Fruit fly (Drosophila melanogaster) whole organism, wandering third instar larva: ENCODE data around the gene pico.
A peak's percentile ranks its signal among the peaks of the same experiment; 100 is the strongest.

Source experiments
- Abd-B ChIP-seq: fragments of >200 bp; optimal IDR thresholded peaks from 2 replicates; lab custom pipeline; 2017; ENCODE audit warnings: missing biosample characterization, missing genetic modification characterization
- CG32264 ChIP-seq: fragments of 200-800 bp; sonication (Bioruptor generic); optimal IDR thresholded peaks from 2 replicates; lab custom pipeline; 2016; ENCODE audit warnings: missing biosample characterization, missing genetic modification characterization
- CG9705 ChIP-seq: fragments of 200-800 bp; sonication (Bioruptor generic); optimal IDR thresholded peaks from 2 replicates; lab custom pipeline; 2018; ENCODE audit warnings: missing biosample characterization, mild to moderate bottlenecking, missing genetic modification characterization
- CrebA ChIP-seq: fragments of 200-800 bp; sonication (Bioruptor generic); optimal IDR thresholded peaks from 2 replicates; lab custom pipeline; 2016; ENCODE audit warnings: missing biosample characterization, mild to moderate bottlenecking, missing genetic modification characterization, borderline replicate concordance
- Dfd ChIP-seq: fragments of >200 bp; optimal IDR thresholded peaks from 2 replicates; lab custom pipeline; 2017; ENCODE audit warnings: missing biosample characterization, missing genetic modification characterization
- Dif ChIP-seq: fragments of 200-275, 200-300 bp; sonication (Bioruptor generic); optimal IDR thresholded peaks from 2 replicates; lab custom pipeline; 2018; ENCODE audit warnings: missing biosample characterization, missing genetic modification characterization; ENCODE audit not compliant: partially characterized antibody
- GATAd ChIP-seq: sonication (Bioruptor generic); optimal IDR thresholded peaks from 2 replicates; lab custom pipeline; 2016; ENCODE audit warnings: missing biosample characterization, missing genetic modification characterization
- Hnf4 ChIP-seq: fragments of 200-800 bp; sonication (Bioruptor generic); optimal IDR thresholded peaks from 2 replicates; lab custom pipeline; 2016; ENCODE audit warnings: missing biosample characterization, mild to moderate bottlenecking, missing genetic modification characterization
- Hr83 ChIP-seq: fragments of 200-300 bp; sonication (Bioruptor generic); optimal IDR thresholded peaks from 2 replicates; lab custom pipeline; 2016; ENCODE audit warnings: missing biosample characterization, mild to moderate bottlenecking, missing genetic modification characterization, moderate library complexity; ENCODE audit not compliant: poor library complexity, severe bottlenecking
- Jra ChIP-seq: sonication (Bioruptor generic); optimal IDR thresholded peaks from 2 replicates; lab custom pipeline; 2016; ENCODE audit warnings: missing biosample characterization, missing genetic modification characterization
- Mio ChIP-seq: sonication (Bioruptor generic); optimal IDR thresholded peaks from 2 replicates; lab custom pipeline; 2016; ENCODE audit warnings: missing biosample characterization, missing genetic modification characterization
- Myc ChIP-seq: fragments of >200 bp; optimal IDR thresholded peaks from 2 replicates; lab custom pipeline; 2017
- N ChIP-seq: fragments of >200 bp; optimal IDR thresholded peaks from 2 replicates; lab custom pipeline; 2018; ENCODE audit warnings: missing biosample characterization, missing external identifiers, missing genetic modification characterization
- Sp1 ChIP-seq: fragments of 200-800 bp; sonication (Bioruptor generic); optimal IDR thresholded peaks from 3 replicates; lab custom pipeline; 2019; ENCODE audit warnings: missing biosample characterization, mild to moderate bottlenecking, missing genetic modification characterization, moderate library complexity
- Vsx2 ChIP-seq: fragments of 200-300, 225-300 bp; sonication (Bioruptor generic); optimal IDR thresholded peaks from 2 replicates; lab custom pipeline; 2018; ENCODE audit warnings: missing biosample characterization, missing genetic modification characterization; ENCODE audit not compliant: partially characterized antibody
- brk ChIP-seq: fragments of 200-800 bp; sonication (Bioruptor generic); optimal IDR thresholded peaks from 2 replicates; lab custom pipeline; 2016; ENCODE audit warnings: missing biosample characterization, mild to moderate bottlenecking, missing genetic modification characterization
- dl ChIP-seq, 2 experiments: fragments of 175-275, 200-275 bp in 1 of 2; fragments of 200-275 bp in 1 of 2; sonication (Bioruptor generic); optimal IDR thresholded peaks; lab custom pipeline; 2018; ENCODE audit warnings: mild to moderate bottlenecking in 2 of 2, missing biosample characterization in 2 of 2, missing genetic modification characterization in 2 of 2, moderate library complexity in 2 of 2; ENCODE audit not compliant: partially characterized antibody in 2 of 2, insufficient read depth in 1 of 2
- dmrt93B ChIP-seq: fragments of 200-800 bp; sonication (Bioruptor generic); optimal IDR thresholded peaks from 2 replicates; lab custom pipeline; 2018; ENCODE audit warnings: missing biosample characterization, mild to moderate bottlenecking, missing genetic modification characterization
- foxo ChIP-seq, 2 experiments: fragments of 200-800 bp; sonication (Bioruptor generic); optimal IDR thresholded peaks; 2 replicates in 1 of 2; 3 replicates in 1 of 2; lab custom pipeline; 2016 to 2017; ENCODE audit warnings: missing biosample characterization in 2 of 2, missing genetic modification characterization in 2 of 2
- fru ChIP-seq: fragments of 200-800 bp; sonication (Bioruptor generic); optimal IDR thresholded peaks from 3 replicates; lab custom pipeline; 2016; ENCODE audit warnings: missing biosample characterization, mild to moderate bottlenecking, missing genetic modification characterization
- jim ChIP-seq: fragments of 175-275, 200-325 bp; sonication (Bioruptor generic); optimal IDR thresholded peaks from 2 replicates; lab custom pipeline; 2016; ENCODE audit warnings: missing biosample characterization, mild to moderate bottlenecking, missing genetic modification characterization
- lola ChIP-seq: fragments of >200 bp; optimal IDR thresholded peaks from 2 replicates; lab custom pipeline; 2017; ENCODE audit warnings: missing biosample characterization, missing genetic modification characterization
- pan ChIP-seq: fragments of >200 bp; optimal IDR thresholded peaks from 2 replicates; lab custom pipeline; 2017
- psq ChIP-seq: fragments of 200-800 bp; sonication (Bioruptor generic); optimal IDR thresholded peaks from 3 replicates; lab custom pipeline; 2017; ENCODE audit warnings: missing biosample characterization, mild to moderate bottlenecking, missing genetic modification characterization, moderate library complexity
- rgr ChIP-seq: fragments of 200-800 bp; sonication (Bioruptor generic); optimal IDR thresholded peaks from 3 replicates; lab custom pipeline; 2016; ENCODE audit warnings: missing biosample characterization, mild to moderate bottlenecking, missing genetic modification characterization
- sage ChIP-seq: fragments of 200-800 bp; sonication (Bioruptor generic); optimal IDR thresholded peaks from 2 replicates; lab custom pipeline; 2016; ENCODE audit warnings: missing biosample characterization, mild to moderate bottlenecking, missing genetic modification characterization
- sv ChIP-seq: fragments of 200-800 bp; sonication (Bioruptor generic); optimal IDR thresholded peaks from 3 replicates; lab custom pipeline; 2016; ENCODE audit warnings: missing biosample characterization, missing genetic modification characterization
- tai ChIP-seq: sonication (Bioruptor generic); optimal IDR thresholded peaks from 2 replicates; lab custom pipeline; 2016; ENCODE audit warnings: missing biosample characterization, missing genetic modification characterization
- usp ChIP-seq: fragments of >200 bp; optimal IDR thresholded peaks from 2 replicates; lab custom pipeline; 2017; ENCODE audit warnings: missing biosample characterization, missing genetic modification characterization

Gene pico

DNA sequence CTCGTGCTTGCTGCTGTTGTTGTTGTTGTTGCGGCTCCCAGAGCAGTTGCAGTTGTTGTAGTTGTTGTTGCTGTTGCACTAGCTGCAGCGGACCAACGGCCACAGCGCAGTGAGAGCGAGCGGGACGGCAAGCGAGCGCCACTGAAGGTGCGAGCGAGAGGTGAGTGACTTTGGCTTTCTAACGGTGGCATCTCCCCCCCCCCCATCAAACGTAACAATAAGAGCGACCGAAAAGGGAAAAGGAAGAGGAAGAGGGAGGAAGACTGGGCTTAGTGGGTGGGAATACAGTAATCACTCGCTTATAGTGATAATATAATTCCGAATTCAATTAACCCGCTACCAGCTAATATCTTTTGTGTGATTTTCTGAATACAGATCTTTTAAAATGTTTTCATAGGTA is 15.1 kb upstream of the pico start:
- TF ChIP-seq jim, result no peak
- TF ChIP-seq Abd-B (GFP tag; lab: Kevin White, UChicago), result no peak
- no peak for TF ChIP-seq Dif (GFP tag; lab: Kevin White, UChicago)
- no peak for TF ChIP-seq usp (GFP tag; lab: Kevin White, UChicago)
- no peak for TF ChIP-seq dmrt93B (GFP tag; lab: Kevin White, UChicago)
- no peak for TF ChIP-seq rgr (GFP tag; lab: Kevin White, UChicago)
- no peak for TF ChIP-seq Hr83 (GFP tag; lab: Kevin White, UChicago)
- no peak for TF ChIP-seq tai
- TF ChIP-seq pan, result no peak
- no peak for TF ChIP-seq Jra (GFP tag; lab: Kevin White, UChicago)
- no peak for TF ChIP-seq brk
- no peak for TF ChIP-seq GATAd (GFP tag; lab: Kevin White, UChicago)
- TF ChIP-seq Hnf4 (GFP tag; lab: Kevin White, UChicago), result no peak
- TF ChIP-seq CG32264, result no peak
- TF ChIP-seq CG9705 (GFP tag; lab: Kevin White, UChicago), result no peak
- no peak for TF ChIP-seq sv
- no peak for TF ChIP-seq dl (GFP tag; optimal IDR thresholded peaks at IDR 0.05; lab: Kevin White, UChicago; ENCODE audit: insufficient read depth in 1 of 2, partially characterized antibody in 2 of 2)
- TF ChIP-seq sage (GFP tag; lab: Kevin White, UChicago), result no peak

DNA sequence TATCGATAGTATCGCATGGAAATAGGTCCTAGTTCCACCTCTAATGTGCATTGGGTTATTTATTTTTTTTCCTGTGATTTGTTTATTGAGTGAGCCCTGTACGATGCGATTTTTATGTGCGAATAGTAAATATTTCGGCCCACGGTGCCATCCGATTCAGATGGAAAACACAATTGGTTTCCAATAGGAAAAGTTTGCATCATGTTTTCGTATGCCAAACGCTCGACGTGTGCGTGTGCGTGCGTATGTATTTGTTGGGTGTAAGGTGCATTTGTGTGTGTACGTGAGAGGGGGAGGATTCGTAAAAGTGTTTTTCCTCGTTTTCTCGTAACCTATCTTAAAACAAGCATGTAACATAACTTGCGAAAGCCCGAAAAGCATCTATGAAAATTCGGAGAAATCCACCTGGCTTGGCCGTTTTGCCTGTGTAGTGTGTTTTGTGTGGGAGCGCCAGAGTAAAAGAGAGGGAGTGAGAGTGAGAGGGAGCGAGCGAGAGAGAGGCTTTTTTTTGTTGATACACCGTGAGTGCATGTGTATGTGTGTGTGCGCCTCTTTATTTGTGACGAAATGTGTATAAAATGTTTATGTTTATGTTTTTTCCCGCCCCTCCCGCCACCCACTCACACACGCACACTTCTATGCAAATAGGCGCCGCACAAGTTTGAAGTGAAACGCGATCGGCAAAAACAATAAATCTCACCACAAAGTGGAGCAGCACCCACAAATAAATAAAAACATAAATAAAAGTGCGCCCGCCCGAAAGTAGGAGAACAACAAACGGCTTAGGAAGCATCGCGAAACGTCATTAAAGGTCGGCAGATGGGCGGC is 14.5 kb upstream of the pico start, which contains the start of gene Hers:
Hers (plus strand) TSS at position 2 of the 828 bp plus-strand sequence.
- TF ChIP-seq Abd-B (GFP tag; lab: Kevin White, UChicago) (no peak), sv (no peak), Dif (GFP tag; lab: Kevin White, UChicago) (peak; percentile 26), dmrt93B (GFP tag; lab: Kevin White, UChicago) (no peak), psq (no peak), pan (no peak), N (GFP tag; lab: Kevin White, UChicago) (peak; percentile 19), sage (GFP tag; lab: Kevin White, UChicago) (no peak), Vsx2 (no peak), foxo (GFP tag; optimal IDR thresholded peaks at IDR 0.05; lab: Kevin White, UChicago) (no peak)

DNA sequence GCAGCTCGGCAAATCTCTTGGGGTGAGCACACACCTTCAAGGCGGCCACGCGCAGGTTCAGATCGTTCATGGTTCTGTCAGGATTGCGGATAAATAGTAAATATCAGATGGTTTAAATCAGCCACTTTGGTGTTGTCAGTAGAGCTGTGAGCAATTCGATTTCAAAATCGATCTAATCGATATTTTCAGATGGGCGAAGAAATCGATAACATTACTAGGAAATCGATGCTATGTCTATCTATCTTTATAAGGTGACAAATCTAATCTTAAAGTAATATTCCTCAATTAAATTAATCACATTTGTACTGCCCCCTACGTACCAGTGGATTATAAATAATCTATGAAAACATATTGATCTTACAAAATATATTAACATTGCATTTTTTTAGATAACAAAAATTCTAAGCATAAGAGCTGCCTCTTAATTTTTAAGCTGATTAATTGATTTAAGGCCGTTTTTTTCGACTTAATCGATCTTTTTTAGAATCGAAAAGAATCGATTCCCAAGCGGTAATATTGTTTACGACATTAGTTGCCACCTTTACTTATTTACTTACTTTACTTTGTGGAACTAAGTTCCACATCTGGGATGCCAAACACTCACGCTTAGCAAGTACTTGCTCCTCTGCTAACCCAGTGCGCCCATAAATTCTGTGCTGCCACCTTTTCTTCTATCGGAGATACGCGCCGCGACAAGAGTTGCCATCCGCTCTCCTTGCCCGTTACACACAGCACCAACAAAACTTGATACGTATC is 13.7 kb upstream of the pico start, which contains the start of gene THADA:
THADA (minus strand) TSS at position 136 of the 756 bp plus-strand sequence.
- TF ChIP-seq Vsx2, result no peak
- peak; percentile 6 for TF ChIP-seq psq
- peak; percentile 86 for TF ChIP-seq Hr83 (GFP tag; lab: Kevin White, UChicago)
- peak in 1 of 2 experiments; percentile 11 for TF ChIP-seq foxo (GFP tag; optimal IDR thresholded peaks at IDR 0.05; lab: Kevin White, UChicago)
- TF ChIP-seq CG32264, result no peak
- peak; percentile 65 for TF ChIP-seq fru (GFP tag; lab: Kevin White, UChicago)
- TF ChIP-seq sv, result peak; percentile 27
- TF ChIP-seq Myc (lab: Kevin White, UChicago), result peak; percentile 62
- TF ChIP-seq, all 38 proteins: peak for 6

DNA sequence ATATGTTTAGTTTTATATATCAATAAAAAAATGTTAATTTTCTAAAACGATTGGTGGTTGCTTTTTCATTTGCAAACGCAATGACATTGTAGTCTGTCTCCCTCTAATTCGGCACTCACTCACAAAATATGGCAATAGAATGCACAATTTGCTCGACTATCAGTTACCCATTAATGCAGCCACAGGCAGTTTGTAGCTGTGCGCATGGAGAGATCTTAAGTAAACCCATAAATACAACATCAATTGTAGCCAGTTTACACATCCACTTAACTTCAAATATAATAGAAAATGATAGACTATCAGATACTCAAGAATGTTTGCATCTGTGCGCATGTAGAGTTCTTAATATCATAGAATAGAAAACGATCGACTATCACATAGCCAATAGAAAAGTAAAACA is 7.5 kb upstream of the pico start:
- TF ChIP-seq CG32264 (no peak), Myc (lab: Kevin White, UChicago) (no peak), CrebA (no peak), tai (no peak), Vsx2 (no peak), Sp1 (no peak), Dfd (GFP tag; lab: Kevin White, UChicago) (no peak), fru (GFP tag; lab: Kevin White, UChicago) (no peak), Mio (GFP tag; lab: Kevin White, UChicago) (no peak), lola (no peak)
